Fruit fly (Drosophila melanogaster): ENCODE data around the gene CCKLR-17D3.

CCKLR-17D3 gene

dm6 chrX:18788143-18788745 lies 14.4 kb upstream of the CCKLR-17D3 start, which contains the start of the genes CG6961 and S6KL:
TSS of gene CG6961 (minus strand) at chrX:18788210.
TSS of gene S6KL (plus strand) at chrX:18788464.
- TF ChIP-seq psq (optimal IDR thresholded peaks at IDR 0.05) (no peak), ttk (optimal IDR thresholded peaks at IDR 0.05) (no peak), insv (optimal IDR thresholded peaks at IDR 0.05) (no peak), Sin3A (optimal IDR thresholded peaks at IDR 0.05) (no peak), Myc (optimal IDR thresholded peaks at IDR 0.05) (no peak), h (optimal IDR thresholded peaks at IDR 0.05) (no peak)

DNA sequence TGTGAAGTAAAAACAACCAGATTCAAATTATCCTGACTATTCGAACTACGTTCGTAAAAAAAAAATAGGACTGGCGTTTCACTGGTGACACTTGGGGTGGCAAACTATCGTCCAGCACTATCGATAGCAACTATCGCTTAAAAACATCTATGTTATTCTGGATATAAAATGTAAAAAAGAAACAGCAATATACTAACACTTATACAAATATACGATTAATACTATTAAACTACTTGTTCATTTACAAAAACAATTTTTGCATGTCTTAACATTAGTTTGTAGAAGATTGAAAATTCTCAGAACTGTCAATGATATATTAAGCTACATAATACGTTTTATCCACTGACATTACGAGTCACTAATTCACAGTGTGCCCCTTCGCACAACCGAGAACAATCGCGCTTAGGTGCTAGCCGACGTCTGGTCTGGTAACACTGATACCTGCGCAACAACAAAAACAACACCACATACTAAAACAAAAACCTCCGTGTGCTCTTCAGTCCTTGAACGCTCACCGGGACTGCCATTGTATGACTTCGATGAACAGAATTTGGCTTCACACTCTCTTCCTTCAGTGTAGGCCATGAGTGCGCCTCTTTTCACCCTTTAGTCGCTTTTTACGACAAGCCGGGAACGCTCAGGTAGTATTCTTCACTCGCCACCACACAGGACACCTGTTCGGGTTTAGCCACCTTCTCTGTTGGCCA lies 9.7 kb upstream of the CCKLR-17D3 start, which contains the start of gene CG18259:
TSS of gene CG18259 (minus strand) at position 78 of the 707 bp plus-strand sequence.
- TF ChIP-seq Sin3A (optimal IDR thresholded peaks at IDR 0.05) (peak; percentile 85), insv (optimal IDR thresholded peaks at IDR 0.05) (no peak), h (optimal IDR thresholded peaks at IDR 0.05) (no peak), ttk (optimal IDR thresholded peaks at IDR 0.05) (no peak), Myc (optimal IDR thresholded peaks at IDR 0.05) (no peak)

DNA sequence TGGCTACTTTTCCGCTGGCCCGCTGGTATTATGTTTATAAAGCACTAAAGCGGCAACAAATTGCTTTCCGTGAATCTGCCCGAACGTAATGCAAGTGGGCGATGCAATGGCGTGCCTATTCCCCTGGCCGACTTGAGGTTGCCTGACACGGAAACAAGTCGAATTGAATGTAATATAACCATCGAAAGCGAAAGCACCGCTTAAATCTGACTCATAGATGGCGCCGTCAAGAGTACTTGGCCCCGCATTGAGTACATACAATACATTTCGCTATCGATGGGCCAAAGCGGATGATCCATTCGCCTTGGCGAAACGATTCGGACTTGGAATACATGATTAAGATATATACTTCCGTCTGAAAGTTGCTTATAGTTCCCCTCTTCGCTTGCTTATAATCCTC lies 6.4 kb upstream of the CCKLR-17D3 start:
- TF ChIP-seq ttk (optimal IDR thresholded peaks at IDR 0.05), result no peak
- TF ChIP-seq psq (optimal IDR thresholded peaks at IDR 0.05), result no peak
- no peak for TF ChIP-seq Sin3A (optimal IDR thresholded peaks at IDR 0.05)
- no peak for TF ChIP-seq insv (optimal IDR thresholded peaks at IDR 0.05)
- TF ChIP-seq h (optimal IDR thresholded peaks at IDR 0.05), result no peak
- TF ChIP-seq Myc (optimal IDR thresholded peaks at IDR 0.05), result no peak

DNA sequence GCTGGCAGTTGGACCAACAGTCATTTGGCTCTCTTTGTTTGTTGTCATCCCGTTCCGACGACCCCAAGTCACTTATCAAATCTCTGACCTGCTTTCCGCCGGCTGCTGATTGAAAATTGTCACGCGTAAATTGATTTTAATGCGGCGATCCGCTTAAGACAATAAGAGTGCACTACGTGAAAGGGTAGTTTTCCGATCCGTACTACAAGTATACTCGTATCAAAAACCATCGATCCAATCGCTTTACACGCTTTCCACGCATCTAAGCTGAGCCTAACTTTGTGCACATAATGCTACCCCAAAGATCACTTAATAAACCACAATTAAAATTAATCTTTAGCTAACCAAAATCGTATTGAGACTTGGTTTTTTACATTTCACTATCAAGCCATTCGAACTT lies 5.8 kb upstream of the CCKLR-17D3 start:
- TF ChIP-seq Sin3A (optimal IDR thresholded peaks at IDR 0.05) (no peak), ttk (optimal IDR thresholded peaks at IDR 0.05) (no peak), psq (optimal IDR thresholded peaks at IDR 0.05) (no peak), insv (optimal IDR thresholded peaks at IDR 0.05) (no peak), h (optimal IDR thresholded peaks at IDR 0.05) (no peak), Myc (optimal IDR thresholded peaks at IDR 0.05) (no peak)

dm6 chrX:18776976-18777925 lies 3.4 kb upstream of the CCKLR-17D3 start:
- TF ChIP-seq h (optimal IDR thresholded peaks at IDR 0.05) (no peak), Myc (optimal IDR thresholded peaks at IDR 0.05) (no peak), Sin3A (optimal IDR thresholded peaks at IDR 0.05) (no peak), insv (optimal IDR thresholded peaks at IDR 0.05) (no peak), psq (optimal IDR thresholded peaks at IDR 0.05) (no peak)

DNA sequence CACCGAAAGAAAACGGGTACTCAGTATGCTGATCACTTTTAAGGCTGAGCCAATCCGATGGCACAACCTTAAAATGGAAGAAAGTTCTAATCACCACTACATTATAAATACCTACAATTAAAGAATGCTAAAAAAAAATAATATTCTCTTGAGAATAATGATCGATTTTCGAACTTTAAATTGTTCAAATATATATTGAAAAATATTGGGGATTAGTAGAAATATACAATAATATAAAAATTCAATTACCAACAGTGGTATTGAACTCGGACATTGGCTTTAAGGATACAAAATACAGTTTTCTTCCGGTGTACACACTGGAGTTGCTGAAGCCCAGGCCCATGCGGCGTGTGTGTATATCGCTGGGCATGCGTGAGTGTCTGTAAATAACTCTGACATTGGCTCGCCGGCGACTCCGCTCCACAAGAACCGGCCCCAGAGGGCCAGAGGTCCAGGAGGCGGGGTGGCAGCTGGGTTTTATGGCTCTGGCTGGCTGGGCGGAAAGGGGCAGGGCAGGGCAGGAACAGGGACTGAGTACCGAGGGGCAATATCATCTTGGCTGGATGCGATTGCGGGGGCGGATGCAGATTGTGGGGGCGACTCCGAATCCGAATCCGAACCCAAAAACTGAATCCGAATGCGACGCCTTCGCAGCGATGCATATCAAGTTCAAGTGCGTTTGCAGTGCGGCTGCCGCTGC lies 2.2 kb upstream of the CCKLR-17D3 start:
- TF ChIP-seq insv (optimal IDR thresholded peaks at IDR 0.05) (no peak), ttk (optimal IDR thresholded peaks at IDR 0.05) (no peak), Sin3A (optimal IDR thresholded peaks at IDR 0.05) (no peak), psq (optimal IDR thresholded peaks at IDR 0.05) (no peak), h (optimal IDR thresholded peaks at IDR 0.05) (no peak), Myc (optimal IDR thresholded peaks at IDR 0.05) (no peak)

- TF ChIP-seq h (optimal IDR thresholded peaks at IDR 0.05), result no peak
- TF ChIP-seq Sin3A (optimal IDR thresholded peaks at IDR 0.05), result no peak
- TF ChIP-seq Myc (optimal IDR thresholded peaks at IDR 0.05), result no peak
- no peak for TF ChIP-seq ttk (optimal IDR thresholded peaks at IDR 0.05)
- no peak for TF ChIP-seq insv (optimal IDR thresholded peaks at IDR 0.05)
- no peak for TF ChIP-seq psq (optimal IDR thresholded peaks at IDR 0.05)
These were observed 1.1 kb upstream of the CCKLR-17D3 start, which contains the start of gene CG6891 for dm6 chrX:18774818-18775343. TSS of gene CG6891 (plus strand) at chrX:18775228.

dm6 chrX:18771995-18772394 lies 1.8 kb downstream of the CCKLR-17D3 start:
- TF ChIP-seq h (optimal IDR thresholded peaks at IDR 0.05) (no peak), insv (optimal IDR thresholded peaks at IDR 0.05) (no peak), ttk (optimal IDR thresholded peaks at IDR 0.05) (no peak), Sin3A (optimal IDR thresholded peaks at IDR 0.05) (no peak)

- TF ChIP-seq psq (optimal IDR thresholded peaks at IDR 0.05), result no peak
These were observed 2.5 kb downstream of the CCKLR-17D3 start for dm6 chrX:18771356-18771755.

DNA sequence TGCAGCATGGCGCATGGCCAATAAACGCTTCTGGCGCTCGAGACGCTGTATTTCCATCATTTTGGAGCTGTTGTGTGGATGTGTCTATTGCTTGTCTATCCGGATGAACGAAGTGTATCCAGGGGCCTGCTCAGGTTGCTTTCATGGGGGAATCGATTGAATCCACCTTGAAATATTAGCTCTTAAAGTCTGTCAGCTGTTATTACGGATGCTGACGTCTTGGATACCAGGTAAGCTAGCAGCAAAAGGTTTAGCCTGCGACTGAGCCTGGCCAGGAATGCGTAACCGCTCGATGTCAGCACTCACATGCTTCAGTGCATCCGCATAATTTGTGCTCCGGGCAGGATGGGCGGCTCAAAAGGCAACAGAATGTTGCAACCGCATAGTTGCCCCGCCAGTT lies 25.6 kb downstream of the CCKLR-17D3 start, which contains the start of gene CG12609:
TSS of gene CG12609 (minus strand) at position 101 of the 400 bp plus-strand sequence.
- TF ChIP-seq Myc (optimal IDR thresholded peaks at IDR 0.05), result no peak

dm6 chrX:18739795-18740194 lies 34.0 kb downstream of the CCKLR-17D3 start, which contains the start of gene CG6873:
TSS of gene CG6873 (minus strand) at chrX:18739895.
- TF ChIP-seq ttk (optimal IDR thresholded peaks at IDR 0.05), result no peak

dm6 chrX:18726270-18726669 lies 47.6 kb downstream of the CCKLR-17D3 start, which contains the start of gene CCKLR-17D1:
TSS of gene CCKLR-17D1 (minus strand) at chrX:18726572.
- TF ChIP-seq ttk (optimal IDR thresholded peaks at IDR 0.05) (no peak), Myc (optimal IDR thresholded peaks at IDR 0.05) (no peak), h (optimal IDR thresholded peaks at IDR 0.05) (no peak), Sin3A (optimal IDR thresholded peaks at IDR 0.05) (no peak), insv (optimal IDR thresholded peaks at IDR 0.05) (no peak), psq (optimal IDR thresholded peaks at IDR 0.05) (no peak)
